Fruit fly (Drosophila melanogaster) whole organism, wandering third instar larva: ENCODE measurements around the gene Pus7.
A peak's percentile ranks its signal among the peaks of the same experiment; 100 is the strongest.

Experiments
- CG32264 ChIP-seq: fragments of 200-800 bp; sonication (Bioruptor generic); optimal IDR thresholded peaks from 2 replicates; lab custom pipeline; 2016; ENCODE audit warnings: missing biosample characterization, missing genetic modification characterization
- CG9705 ChIP-seq: fragments of 200-800 bp; sonication (Bioruptor generic); optimal IDR thresholded peaks from 2 replicates; lab custom pipeline; 2018; ENCODE audit warnings: missing biosample characterization, mild to moderate bottlenecking, missing genetic modification characterization
- Dif ChIP-seq: fragments of 200-275, 200-300 bp; sonication (Bioruptor generic); optimal IDR thresholded peaks from 2 replicates; lab custom pipeline; 2018; ENCODE audit warnings: missing biosample characterization, missing genetic modification characterization; ENCODE audit not compliant: partially characterized antibody
- GATAd ChIP-seq: sonication (Bioruptor generic); optimal IDR thresholded peaks from 2 replicates; lab custom pipeline; 2016; ENCODE audit warnings: missing biosample characterization, missing genetic modification characterization
- HLH106 ChIP-seq: fragments of 200-800 bp; optimal IDR thresholded peaks from 3 replicates; lab custom pipeline; 2019; ENCODE audit warnings: missing biosample characterization, mild to moderate bottlenecking, missing genetic modification characterization, moderate library complexity
- Hnf4 ChIP-seq: fragments of 200-800 bp; sonication (Bioruptor generic); optimal IDR thresholded peaks from 2 replicates; lab custom pipeline; 2016; ENCODE audit warnings: missing biosample characterization, mild to moderate bottlenecking, missing genetic modification characterization
- Hr83 ChIP-seq: fragments of 200-300 bp; sonication (Bioruptor generic); optimal IDR thresholded peaks from 2 replicates; lab custom pipeline; 2016; ENCODE audit warnings: missing biosample characterization, mild to moderate bottlenecking, missing genetic modification characterization, moderate library complexity; ENCODE audit not compliant: poor library complexity, severe bottlenecking
- Mio ChIP-seq: sonication (Bioruptor generic); optimal IDR thresholded peaks from 2 replicates; lab custom pipeline; 2016; ENCODE audit warnings: missing biosample characterization, missing genetic modification characterization
- Myc ChIP-seq: fragments of >200 bp; optimal IDR thresholded peaks from 2 replicates; lab custom pipeline; 2017
- N ChIP-seq: fragments of >200 bp; optimal IDR thresholded peaks from 2 replicates; lab custom pipeline; 2018; ENCODE audit warnings: missing biosample characterization, missing external identifiers, missing genetic modification characterization
- OdsH ChIP-seq: fragments of 200-800 bp; sonication (Bioruptor generic); optimal IDR thresholded peaks from 2 replicates; lab custom pipeline; 2016; ENCODE audit warnings: missing biosample characterization, mild to moderate bottlenecking, missing genetic modification characterization
- Rel ChIP-seq, 2 experiments: fragments of 200-800 bp; sonication (Bioruptor generic) in 1 of 2; optimal IDR thresholded peaks; 2 replicates in 1 of 2; 3 replicates in 1 of 2; lab custom pipeline; 2016 to 2019; ENCODE audit warnings: mild to moderate bottlenecking in 2 of 2, missing biosample characterization in 2 of 2, missing genetic modification characterization in 2 of 2, moderate library complexity in 1 of 2
- Sp1 ChIP-seq: fragments of 200-800 bp; sonication (Bioruptor generic); optimal IDR thresholded peaks from 3 replicates; lab custom pipeline; 2019; ENCODE audit warnings: missing biosample characterization, mild to moderate bottlenecking, missing genetic modification characterization, moderate library complexity
- br ChIP-seq: fragments of 200-800 bp; sonication (Bioruptor generic); optimal IDR thresholded peaks from 2 replicates; lab custom pipeline; 2016; ENCODE audit warnings: missing biosample characterization, missing genetic modification characterization
- brk ChIP-seq: fragments of 200-800 bp; sonication (Bioruptor generic); optimal IDR thresholded peaks from 2 replicates; lab custom pipeline; 2016; ENCODE audit warnings: missing biosample characterization, mild to moderate bottlenecking, missing genetic modification characterization
- dl ChIP-seq, 2 experiments: fragments of 175-275, 200-275 bp in 1 of 2; fragments of 200-275 bp in 1 of 2; sonication (Bioruptor generic); optimal IDR thresholded peaks; lab custom pipeline; 2018; ENCODE audit warnings: mild to moderate bottlenecking in 2 of 2, missing biosample characterization in 2 of 2, missing genetic modification characterization in 2 of 2, moderate library complexity in 2 of 2; ENCODE audit not compliant: partially characterized antibody in 2 of 2, insufficient read depth in 1 of 2
- dmrt93B ChIP-seq: fragments of 200-800 bp; sonication (Bioruptor generic); optimal IDR thresholded peaks from 2 replicates; lab custom pipeline; 2018; ENCODE audit warnings: missing biosample characterization, mild to moderate bottlenecking, missing genetic modification characterization
- dsf ChIP-seq: sonication (Bioruptor generic); optimal IDR thresholded peaks from 2 replicates; lab custom pipeline; 2016; ENCODE audit warnings: missing biosample characterization, missing genetic modification characterization, borderline replicate concordance
- ey ChIP-seq: fragments of 200-800 bp; sonication (Bioruptor generic); optimal IDR thresholded peaks from 2 replicates; lab custom pipeline; 2016; ENCODE audit warnings: missing biosample characterization, missing genetic modification characterization
- foxo ChIP-seq, 2 experiments: fragments of 200-800 bp; sonication (Bioruptor generic); optimal IDR thresholded peaks; 2 replicates in 1 of 2; 3 replicates in 1 of 2; lab custom pipeline; 2016 to 2017; ENCODE audit warnings: missing biosample characterization in 2 of 2, missing genetic modification characterization in 2 of 2
- fru ChIP-seq: fragments of 200-800 bp; sonication (Bioruptor generic); optimal IDR thresholded peaks from 3 replicates; lab custom pipeline; 2016; ENCODE audit warnings: missing biosample characterization, mild to moderate bottlenecking, missing genetic modification characterization
- h ChIP-seq: fragments of 200-800 bp; sonication (Bioruptor generic); optimal IDR thresholded peaks from 3 replicates; lab custom pipeline; 2016; ENCODE audit warnings: missing biosample characterization, mild to moderate bottlenecking, missing genetic modification characterization
- jim ChIP-seq: fragments of 175-275, 200-325 bp; sonication (Bioruptor generic); optimal IDR thresholded peaks from 2 replicates; lab custom pipeline; 2016; ENCODE audit warnings: missing biosample characterization, mild to moderate bottlenecking, missing genetic modification characterization
- lola ChIP-seq: fragments of >200 bp; optimal IDR thresholded peaks from 2 replicates; lab custom pipeline; 2017; ENCODE audit warnings: missing biosample characterization, missing genetic modification characterization
- pan ChIP-seq: fragments of >200 bp; optimal IDR thresholded peaks from 2 replicates; lab custom pipeline; 2017
- psq ChIP-seq: fragments of 200-800 bp; sonication (Bioruptor generic); optimal IDR thresholded peaks from 3 replicates; lab custom pipeline; 2017; ENCODE audit warnings: missing biosample characterization, mild to moderate bottlenecking, missing genetic modification characterization, moderate library complexity
- rgr ChIP-seq: fragments of 200-800 bp; sonication (Bioruptor generic); optimal IDR thresholded peaks from 3 replicates; lab custom pipeline; 2016; ENCODE audit warnings: missing biosample characterization, mild to moderate bottlenecking, missing genetic modification characterization
- sage ChIP-seq: fragments of 200-800 bp; sonication (Bioruptor generic); optimal IDR thresholded peaks from 2 replicates; lab custom pipeline; 2016; ENCODE audit warnings: missing biosample characterization, mild to moderate bottlenecking, missing genetic modification characterization
- sv ChIP-seq: fragments of 200-800 bp; sonication (Bioruptor generic); optimal IDR thresholded peaks from 3 replicates; lab custom pipeline; 2016; ENCODE audit warnings: missing biosample characterization, missing genetic modification characterization
- tai ChIP-seq: sonication (Bioruptor generic); optimal IDR thresholded peaks from 2 replicates; lab custom pipeline; 2016; ENCODE audit warnings: missing biosample characterization, missing genetic modification characterization
- usp ChIP-seq: fragments of >200 bp; optimal IDR thresholded peaks from 2 replicates; lab custom pipeline; 2017; ENCODE audit warnings: missing biosample characterization, missing genetic modification characterization
- woc ChIP-seq: sonication (Bioruptor generic); optimal IDR thresholded peaks from 2 replicates; lab custom pipeline; 2016; ENCODE audit warnings: missing biosample characterization, mild to moderate bottlenecking, missing genetic modification characterization

The Pus7 gene

DNA sequence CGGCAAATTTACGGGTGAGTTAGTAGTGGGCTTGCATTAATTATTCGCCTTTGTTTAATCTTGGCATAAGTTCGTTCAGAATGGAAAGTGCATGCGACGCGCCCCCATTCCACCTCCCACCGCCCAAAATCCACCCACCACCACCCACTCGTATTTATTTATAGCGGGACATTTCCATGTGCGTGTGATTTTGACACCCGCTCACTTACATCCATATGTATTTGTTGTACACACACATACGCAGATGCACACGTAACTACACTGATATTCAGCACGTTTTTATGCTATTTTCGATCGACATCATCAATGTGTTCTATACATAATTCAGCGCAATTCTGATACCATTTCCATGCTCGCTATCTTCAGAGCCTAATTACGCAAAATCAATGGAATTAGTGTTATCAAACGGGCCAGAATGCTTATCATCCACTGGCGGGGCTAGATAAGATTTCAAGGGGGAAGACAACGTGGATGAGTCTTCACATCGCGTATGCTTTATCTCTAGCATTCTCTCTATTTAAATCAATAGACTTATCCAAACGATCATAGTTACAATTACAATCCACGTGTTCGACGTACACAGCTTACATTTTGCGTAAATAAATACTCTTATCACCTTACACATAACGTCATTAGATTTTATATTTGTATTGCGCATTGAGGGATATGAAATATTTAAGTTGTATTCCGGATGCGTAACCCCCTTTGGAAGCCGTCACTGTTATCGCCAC is 16.1 kb downstream of the Pus7 start:
- TF ChIP-seq Myc (lab: Kevin White, UChicago): no peak
- TF ChIP-seq N (GFP tag; lab: Kevin White, UChicago): no peak
- TF ChIP-seq Sp1 (GFP tag; lab: Kevin White, UChicago): peak; percentile 0
- TF ChIP-seq h (GFP tag; lab: Kevin White, UChicago): peak; percentile 58
- peak; percentile 45 for TF ChIP-seq ey
- peak; percentile 50 for TF ChIP-seq br (GFP tag; lab: Kevin White, UChicago)
- TF ChIP-seq psq (GFP tag; lab: Kevin White, UChicago): peak; percentile 13
- TF ChIP-seq OdsH (GFP tag; lab: Kevin White, UChicago): peak; percentile 63
- TF ChIP-seq Rel (GFP tag; optimal IDR thresholded peaks at IDR 0.05; lab: Kevin White, UChicago): no peak
- peak; percentile 72 for TF ChIP-seq Rel (tag; optimal IDR thresholded peaks at IDR 0.05; lab: Kevin White, UChicago)
- peak; percentile 58 for TF ChIP-seq fru (GFP tag; lab: Kevin White, UChicago)
- TF ChIP-seq CG32264 (GFP tag; lab: Kevin White, UChicago): no peak
- peak; percentile 56 for TF ChIP-seq rgr (GFP tag; lab: Kevin White, UChicago)
- TF ChIP-seq HLH106 (tag; lab: Kevin White, UChicago): peak; percentile 11
- peak; percentile 8 for TF ChIP-seq Hnf4 (GFP tag; lab: Kevin White, UChicago)
- no peak for TF ChIP-seq dmrt93B (GFP tag; lab: Kevin White, UChicago)
- peak in 1 of 2 experiments; percentile 28 for TF ChIP-seq foxo (GFP tag; optimal IDR thresholded peaks at IDR 0.05; lab: Kevin White, UChicago)
- TF ChIP-seq, all 38 proteins: peak for 12

DNA sequence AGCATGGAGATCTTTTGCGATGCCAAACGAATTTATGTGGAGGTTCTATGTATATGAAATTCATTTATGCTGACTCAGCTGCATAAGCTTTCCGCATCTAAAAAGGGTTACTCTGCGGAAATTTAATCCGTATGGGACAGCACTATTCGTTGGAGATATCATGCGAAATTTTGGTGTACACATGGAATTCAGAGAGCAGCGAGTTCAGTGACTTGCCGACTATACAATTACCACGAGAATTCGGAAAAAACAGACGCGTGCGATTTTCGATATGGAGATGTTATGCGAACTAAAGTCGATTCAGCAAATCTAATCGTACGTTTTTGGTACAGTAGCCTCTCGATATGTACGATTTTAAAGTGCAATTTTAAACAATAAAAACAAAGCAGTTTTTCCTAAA is 18.0 kb downstream of the Pus7 start:
- TF ChIP-seq woc (GFP tag; lab: Kevin White, UChicago): no peak
- no peak for TF ChIP-seq tai (GFP tag; lab: Kevin White, UChicago)
- no peak for TF ChIP-seq lola (GFP tag; lab: Kevin White, UChicago)
- TF ChIP-seq dsf (GFP tag; lab: Kevin White, UChicago): no peak
- no peak for TF ChIP-seq CG9705
- TF ChIP-seq, all 38 proteins: peak for 0

DNA sequence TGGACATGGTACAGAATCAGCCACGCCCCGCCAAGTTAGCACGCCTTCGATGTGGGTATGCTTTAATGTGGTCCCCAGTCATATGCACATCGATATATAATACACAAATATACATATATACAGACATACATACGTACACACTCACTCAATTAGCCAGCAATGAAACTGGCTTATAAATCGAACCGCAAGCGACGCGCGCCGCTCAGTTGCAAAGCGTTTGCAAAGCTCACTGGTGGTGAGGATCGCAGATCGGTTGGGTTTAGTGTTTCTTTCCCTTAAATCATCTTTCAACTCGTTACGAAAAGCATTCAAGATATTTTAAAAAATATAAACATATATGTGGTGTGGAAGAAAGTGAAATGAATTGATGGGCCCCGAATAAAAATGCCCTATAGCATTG is 18.7 kb downstream of the Pus7 start:
- TF ChIP-seq brk: no peak
- TF ChIP-seq dmrt93B (GFP tag; lab: Kevin White, UChicago): no peak
- TF ChIP-seq fru (GFP tag; lab: Kevin White, UChicago): no peak
- peak; percentile 9 for TF ChIP-seq HLH106 (tag; lab: Kevin White, UChicago)
- no peak for TF ChIP-seq Rel (GFP tag; optimal IDR thresholded peaks at IDR 0.05; lab: Kevin White, UChicago)
- peak; percentile 14 for TF ChIP-seq Rel (tag; optimal IDR thresholded peaks at IDR 0.05; lab: Kevin White, UChicago)
- TF ChIP-seq jim (GFP tag; lab: Kevin White, UChicago): no peak
- TF ChIP-seq OdsH (GFP tag; lab: Kevin White, UChicago): no peak
- peak; percentile 25 for TF ChIP-seq ey
- TF ChIP-seq dsf (GFP tag; lab: Kevin White, UChicago): no peak
- TF ChIP-seq CG32264 (GFP tag; lab: Kevin White, UChicago): no peak
- no peak for TF ChIP-seq sv
- TF ChIP-seq rgr (GFP tag; lab: Kevin White, UChicago): no peak
- TF ChIP-seq h (GFP tag; lab: Kevin White, UChicago): peak; percentile 54
- TF ChIP-seq GATAd: no peak
- TF ChIP-seq dl (GFP tag; optimal IDR thresholded peaks at IDR 0.05; lab: Kevin White, UChicago; ENCODE audit: insufficient read depth in 1 of 2, partially characterized antibody in 2 of 2): no peak
- TF ChIP-seq tai (GFP tag; lab: Kevin White, UChicago): no peak
- TF ChIP-seq Sp1 (GFP tag; lab: Kevin White, UChicago): no peak
- TF ChIP-seq br (GFP tag; lab: Kevin White, UChicago): no peak
- no peak for TF ChIP-seq usp (GFP tag; lab: Kevin White, UChicago)
- peak; percentile 30 for TF ChIP-seq sage (GFP tag; lab: Kevin White, UChicago)

DNA sequence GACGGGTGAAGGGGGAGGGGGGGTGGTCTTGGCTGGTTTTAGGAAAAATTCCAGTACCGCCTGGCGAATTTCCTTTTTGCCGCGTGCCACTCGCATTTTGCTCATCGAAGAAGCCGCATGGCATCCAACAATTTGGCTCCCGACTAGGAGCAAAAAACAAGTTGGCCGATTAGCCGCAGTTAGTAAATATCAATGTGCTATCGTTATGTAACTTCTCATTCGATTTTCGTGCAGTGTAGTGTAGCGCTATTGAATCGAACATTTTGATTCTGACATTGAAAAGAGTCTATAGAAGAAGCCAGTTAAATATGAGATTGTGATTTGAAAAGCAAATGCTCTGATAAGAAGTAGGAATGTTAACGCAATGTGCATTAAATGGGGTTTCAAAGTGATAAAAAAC is 19.9 kb downstream of the Pus7 start:
- TF ChIP-seq dsf (GFP tag; lab: Kevin White, UChicago): no peak
- TF ChIP-seq sage (GFP tag; lab: Kevin White, UChicago): no peak
- no peak for TF ChIP-seq brk
- TF ChIP-seq Dif (GFP tag; lab: Kevin White, UChicago): no peak
- no peak for TF ChIP-seq Sp1 (GFP tag; lab: Kevin White, UChicago)
- TF ChIP-seq Mio (GFP tag; lab: Kevin White, UChicago): no peak
- TF ChIP-seq Hr83: no peak
- TF ChIP-seq Rel (GFP tag; optimal IDR thresholded peaks at IDR 0.05; lab: Kevin White, UChicago): no peak
- no peak for TF ChIP-seq Rel (tag; optimal IDR thresholded peaks at IDR 0.05; lab: Kevin White, UChicago)
- no peak for TF ChIP-seq usp (GFP tag; lab: Kevin White, UChicago)
- TF ChIP-seq ey: no peak
- no peak for TF ChIP-seq pan (lab: Kevin White, UChicago)
- no peak for TF ChIP-seq OdsH (GFP tag; lab: Kevin White, UChicago)
- TF ChIP-seq lola (GFP tag; lab: Kevin White, UChicago): no peak
- TF ChIP-seq, all 38 proteins: peak for 0
